Fruit fly (Drosophila melanogaster): ENCODE results near the gene CG13994.
A peak's percentile ranks its signal among the peaks of the same experiment; 100 is the strongest.

CG13994 gene

dm6 chr2L:6090786-6091716, 28.3 kb downstream of the CG13994 start, which contains the start of gene CG45075 (continued):
- TF ChIP-seq z (GFP tag; IDR thresholded peaks at IDR 0.05): peak; percentile 97
- TF ChIP-seq Sin3A (optimal IDR thresholded peaks at IDR 0.05): no peak
- TF ChIP-seq CG2199 (GFP tag; IDR thresholded peaks at IDR 0.05): 0 out of 3 replicates have a peak, but pooled peaks have one; percentile 11
- TF ChIP-seq CG5953 (GFP tag; IDR thresholded peaks at IDR 0.05): 0 out of 2 replicates have a peak, but pooled peaks have one; percentile 24
- TF ChIP-seq CG9876 (GFP tag; optimal IDR thresholded peaks at IDR 0.05): no peak
- no peak for TF ChIP-seq CG6689 (GFP tag; IDR thresholded peaks at IDR 0.05)
- TF ChIP-seq CG34422 (GFP tag; IDR thresholded peaks at IDR 0.05): 0 out of 3 replicates have a peak, but pooled peaks have one; percentile 37
- TF ChIP-seq chn (GFP tag; optimal IDR thresholded peaks at IDR 0.05): peak; percentile 37
- peak; percentile 36 for TF ChIP-seq kni (GFP tag; optimal IDR thresholded peaks at IDR 0.05)
- peak in 1 of 3 experiments; percentile 27 for TF ChIP-seq Stat92E (GFP tag; optimal IDR thresholded peaks at IDR 0.05)
- no peak for TF ChIP-seq unpg (GFP tag; optimal IDR thresholded peaks at IDR 0.05)
- peak; percentile 19 for TF ChIP-seq scrt (GFP tag; optimal IDR thresholded peaks at IDR 0.05)
- TF ChIP-seq CG10979 (tag; optimal IDR thresholded peaks at IDR 0.05): peak; percentile 26
- peak; percentile 35 for TF ChIP-seq CG2202 (tag; optimal IDR thresholded peaks at IDR 0.05)
- TF ChIP-seq CG4282 (GFP tag; optimal IDR thresholded peaks at IDR 0.05): no peak
- TF ChIP-seq fd64A (GFP tag; optimal IDR thresholded peaks at IDR 0.05): peak; percentile 1

- TF ChIP-seq Atf-2 (GFP tag; optimal IDR thresholded peaks at IDR 0.05): no peak
- TF ChIP-seq CG14050 (GFP tag; IDR thresholded peaks at IDR 0.05): no peak
- no peak for TF ChIP-seq btn (GFP tag; optimal IDR thresholded peaks at IDR 0.05)
- no peak for TF ChIP-seq CG10654 (GFP tag; optimal IDR thresholded peaks at IDR 0.05)
- no peak for TF ChIP-seq CG15479 (GFP tag; optimal IDR thresholded peaks at IDR 0.05)
- TF ChIP-seq hkb (optimal IDR thresholded peaks at IDR 0.05): no peak
- no peak for TF ChIP-seq hkb (GFP tag; IDR thresholded peaks at IDR 0.05)
- no peak for TF ChIP-seq zfh2 (GFP tag; optimal IDR thresholded peaks at IDR 0.05)
- no peak for TF ChIP-seq ash1 (GFP tag; optimal IDR thresholded peaks at IDR 0.05)
- TF ChIP-seq CG11696 (GFP tag; IDR thresholded peaks at IDR 0.05): no peak
- TF ChIP-seq dpn (GFP tag; optimal IDR thresholded peaks at IDR 0.05): no peak
- no peak for TF ChIP-seq Ptx1 (GFP tag; IDR thresholded peaks at IDR 0.05)
- TF ChIP-seq CG8290 (GFP tag; optimal IDR thresholded peaks at IDR 0.05): no peak
- TF ChIP-seq CG8290 (tag; optimal IDR thresholded peaks at IDR 0.05): no peak
- TF ChIP-seq mam (GFP tag; optimal IDR thresholded peaks at IDR 0.05): no peak
- TF ChIP-seq grau (tag; optimal IDR thresholded peaks at IDR 0.05): no peak
- TF ChIP-seq Deaf1 (tag; optimal IDR thresholded peaks at IDR 0.05): peak; percentile 9
- no peak for TF ChIP-seq CG6175 (GFP tag; IDR thresholded peaks at IDR 0.05)
- TF ChIP-seq CG6854 (GFP tag; optimal IDR thresholded peaks at IDR 0.05): no peak
- no peak for TF ChIP-seq CG6654 (GFP tag; optimal IDR thresholded peaks at IDR 0.05)
- no peak for TF ChIP-seq rib (GFP tag; IDR thresholded peaks at IDR 0.05)
- no peak for TF ChIP-seq Xrp1 (GFP tag; IDR thresholded peaks at IDR 0.05)
- TF ChIP-seq scrt (GFP tag; optimal IDR thresholded peaks at IDR 0.05): peak; percentile 23
- TF ChIP-seq CG15073 (GFP tag; optimal IDR thresholded peaks at IDR 0.05): no peak
- no peak for TF ChIP-seq so (GFP tag; IDR thresholded peaks at IDR 0.05)
- no peak for TF ChIP-seq ATbp (GFP tag; optimal IDR thresholded peaks at IDR 0.05)
- no peak for TF ChIP-seq BtbVII (GFP tag; optimal IDR thresholded peaks at IDR 0.05)
- TF ChIP-seq hth (optimal IDR thresholded peaks at IDR 0.05): no peak
- TF ChIP-seq Atf3 (GFP tag; optimal IDR thresholded peaks at IDR 0.05): no peak
- no peak for TF ChIP-seq stc (GFP tag; IDR thresholded peaks at IDR 0.05)
- no peak for TF ChIP-seq CG7745 (tag; optimal IDR thresholded peaks at IDR 0.05)
- TF ChIP-seq CrebB (tag; optimal IDR thresholded peaks at IDR 0.05): no peak
- TF ChIP-seq CG12071 (GFP tag; optimal IDR thresholded peaks at IDR 0.05): no peak
- TF ChIP-seq CG1647 (GFP tag; optimal IDR thresholded peaks at IDR 0.05): no peak
- TF ChIP-seq tap (tag; optimal IDR thresholded peaks at IDR 0.05): no peak
- no peak for TF ChIP-seq CG2116 (GFP tag; optimal IDR thresholded peaks at IDR 0.05)
Observed at dm6 chr2L:6092300-6092699, 29.5 kb downstream of the CG13994 start.

Data from whole organism, embryonic.